Fruit fly (Drosophila melanogaster) whole organism, prepupa: Measurements from ENCODE around the gene CG12998.

Experiments used
- Blimp-1 ChIP-seq: fragments of 200-800 bp; sonication (Bioruptor generic); optimal IDR thresholded peaks from 3 replicates; lab custom pipeline; 2017; ENCODE audit warnings: missing biosample characterization, missing genetic modification characterization, mild to moderate bottlenecking, moderate library complexity, missing genetic modification reagents
- CG10669 ChIP-seq: fragments of 200-800 bp; sonication (Bioruptor generic); optimal IDR thresholded peaks from 3 replicates; lab custom pipeline; 2018; ENCODE audit warnings: missing biosample characterization, mild to moderate bottlenecking, missing genetic modification characterization, moderate library complexity
- CG11294 ChIP-seq: fragments of 200-800 bp; sonication (Bioruptor generic); IDR thresholded peaks from 2 replicates; pipeline ENCODE4 v1.3.6; 2022; ENCODE audit warnings: missing biosample characterization, missing genetic modification characterization
- CG11762 ChIP-seq: fragments of 200-800 bp; sonication (Bioruptor generic); optimal IDR thresholded peaks from 3 replicates; lab custom pipeline; 2016; ENCODE audit warnings: missing biosample characterization, missing genetic modification characterization; ENCODE audit not compliant: insufficient read depth
- CG31627 ChIP-seq: fragments of 200-800 bp; sonication (Bioruptor generic); optimal IDR thresholded peaks from 3 replicates; lab custom pipeline; 2016; ENCODE audit warnings: missing biosample characterization, missing genetic modification characterization
- CG4318 ChIP-seq: fragments of 200-800 bp; sonication (Bioruptor generic); optimal IDR thresholded peaks from 3 replicates; lab custom pipeline; 2017; ENCODE audit warnings: missing biosample characterization, mild to moderate bottlenecking, missing genetic modification characterization
- CG6792 ChIP-seq: fragments of 200-800 bp; sonication (Bioruptor generic); optimal IDR thresholded peaks from 3 replicates; lab custom pipeline; 2016; ENCODE audit warnings: missing biosample characterization, missing genetic modification characterization
- CG6854 ChIP-seq: fragments of 200-800 bp; sonication (Bioruptor generic); optimal IDR thresholded peaks from 2 replicates; lab custom pipeline; 2017; ENCODE audit warnings: missing biosample characterization, mild to moderate bottlenecking, missing genetic modification characterization
- CG8119 ChIP-seq: fragments of 200-800 bp; sonication (Bioruptor generic); IDR thresholded peaks from 3 replicates; pipeline ENCODE4 v1.3.6; 2022; ENCODE audit warnings: missing biosample characterization, missing genetic modification characterization
- CG8319 ChIP-seq: fragments of 200-800 bp; sonication (Bioruptor generic); optimal IDR thresholded peaks from 3 replicates; lab custom pipeline; 2016; ENCODE audit warnings: missing biosample characterization, missing genetic modification characterization
- CG8632 ChIP-seq: fragments of 200-800 bp; sonication (Bioruptor generic); optimal IDR thresholded peaks from 3 replicates; lab custom pipeline; 2016; ENCODE audit warnings: missing biosample characterization, missing genetic modification characterization
- CG9139 ChIP-seq: fragments of 200-800 bp; sonication (Bioruptor generic); optimal IDR thresholded peaks from 3 replicates; lab custom pipeline; 2017; ENCODE audit warnings: missing biosample characterization, mild to moderate bottlenecking, missing genetic modification characterization
- Eip75B ChIP-seq: fragments of 200-800 bp; sonication (Bioruptor generic); optimal IDR thresholded peaks from 3 replicates; lab custom pipeline; 2016; ENCODE audit warnings: missing biosample characterization, missing genetic modification characterization
- Eip93F ChIP-seq: fragments of 200-800 bp; sonication (Bioruptor generic); optimal IDR thresholded peaks from 2 replicates; lab custom pipeline; 2016; ENCODE audit warnings: missing biosample characterization, mild to moderate bottlenecking, missing genetic modification characterization
- Ets96B ChIP-seq: fragments of 200-800 bp; optimal IDR thresholded peaks from 2 replicates; lab custom pipeline; 2019; ENCODE audit warnings: missing biosample characterization, mild to moderate bottlenecking, missing genetic modification characterization, moderate library complexity
- Hr38 ChIP-seq: sonication (Bioruptor generic); optimal IDR thresholded peaks from 2 replicates; lab custom pipeline; 2016; ENCODE audit warnings: missing biosample characterization, missing genetic modification characterization
- Hr39 ChIP-seq: fragments of 200-800 bp; sonication (Bioruptor generic); optimal IDR thresholded peaks from 2 replicates; lab custom pipeline; 2016; ENCODE audit warnings: missing biosample characterization, missing genetic modification characterization
- Hr4 ChIP-seq: fragments of 200-800 bp; sonication (Bioruptor generic); optimal IDR thresholded peaks from 3 replicates; lab custom pipeline; 2016; ENCODE audit warnings: missing biosample characterization, missing genetic modification characterization
- Met ChIP-seq: fragments of 200-800 bp; sonication (Bioruptor generic); optimal IDR thresholded peaks from 3 replicates; lab custom pipeline; 2016; ENCODE audit warnings: missing biosample characterization, missing genetic modification characterization
- OdsH ChIP-seq: fragments of 200-800 bp; sonication (Bioruptor generic); optimal IDR thresholded peaks from 3 replicates; lab custom pipeline; 2016; ENCODE audit warnings: missing biosample characterization, missing genetic modification characterization
- Sox102F ChIP-seq: fragments of 200-800 bp; sonication (Bioruptor generic); optimal IDR thresholded peaks from 2 replicates; lab custom pipeline; 2016; ENCODE audit warnings: missing biosample characterization, mild to moderate bottlenecking, missing genetic modification characterization
- Sox14 ChIP-seq: fragments of 200-800 bp; sonication (Bioruptor generic); optimal IDR thresholded peaks from 3 replicates; lab custom pipeline; 2016; ENCODE audit warnings: missing biosample characterization, missing genetic modification characterization
- cyc ChIP-seq: fragments of 200-800 bp; sonication (Bioruptor generic); optimal IDR thresholded peaks from 3 replicates; lab custom pipeline; 2016; ENCODE audit warnings: missing biosample characterization, missing genetic modification characterization
- dac ChIP-seq: fragments of 200-800 bp; sonication (Bioruptor generic); optimal IDR thresholded peaks from 2 replicates; lab custom pipeline; 2017; ENCODE audit warnings: missing biosample characterization, mild to moderate bottlenecking, missing genetic modification characterization
- dsx ChIP-seq: fragments of 200-800 bp; optimal IDR thresholded peaks from 3 replicates; lab custom pipeline; 2019; ENCODE audit warnings: missing biosample characterization, mild to moderate bottlenecking, missing genetic modification characterization, moderate library complexity; ENCODE audit not compliant: poor library complexity, severe bottlenecking
- fkh ChIP-seq: fragments of 200-800 bp; sonication (Bioruptor generic); optimal IDR thresholded peaks from 3 replicates; lab custom pipeline; 2017; ENCODE audit warnings: missing biosample characterization, mild to moderate bottlenecking, missing genetic modification characterization, moderate library complexity
- pdm3 ChIP-seq: fragments of 200-800 bp; sonication (Bioruptor generic); optimal IDR thresholded peaks from 3 replicates; lab custom pipeline; 2016; ENCODE audit warnings: missing biosample characterization, missing genetic modification characterization
- spab ChIP-seq: fragments of 200-800 bp; sonication (Bioruptor generic); optimal IDR thresholded peaks from 2 replicates; lab custom pipeline; 2017; ENCODE audit warnings: missing biosample characterization, mild to moderate bottlenecking, missing genetic modification characterization, missing genetic modification reagents
- ss ChIP-seq, 2 experiments: fragments of 200-800 bp; sonication (Bioruptor generic); optimal IDR thresholded peaks; 2 replicates in 1 of 2; 3 replicates in 1 of 2; lab custom pipeline; 2017 to 2018; ENCODE audit warnings: mild to moderate bottlenecking in 2 of 2, missing biosample characterization in 2 of 2, missing genetic modification characterization in 2 of 2, moderate library complexity in 1 of 2
- svp ChIP-seq: fragments of 200-800 bp; sonication (Bioruptor generic); peaks from one replicate; lab custom pipeline; 2016; ENCODE audit warnings: missing biosample characterization, missing genetic modification characterization
- topi ChIP-seq: fragments of 200-800 bp; sonication (Bioruptor generic); optimal IDR thresholded peaks from 3 replicates; lab custom pipeline; 2016; ENCODE audit warnings: missing biosample characterization, missing genetic modification characterization
- vri ChIP-seq: fragments of 200-800 bp; sonication (Bioruptor generic); optimal IDR thresholded peaks from 3 replicates; lab custom pipeline; 2016; ENCODE audit warnings: missing biosample characterization, mild to moderate bottlenecking, missing genetic modification characterization

The CG12998 gene

DNA sequence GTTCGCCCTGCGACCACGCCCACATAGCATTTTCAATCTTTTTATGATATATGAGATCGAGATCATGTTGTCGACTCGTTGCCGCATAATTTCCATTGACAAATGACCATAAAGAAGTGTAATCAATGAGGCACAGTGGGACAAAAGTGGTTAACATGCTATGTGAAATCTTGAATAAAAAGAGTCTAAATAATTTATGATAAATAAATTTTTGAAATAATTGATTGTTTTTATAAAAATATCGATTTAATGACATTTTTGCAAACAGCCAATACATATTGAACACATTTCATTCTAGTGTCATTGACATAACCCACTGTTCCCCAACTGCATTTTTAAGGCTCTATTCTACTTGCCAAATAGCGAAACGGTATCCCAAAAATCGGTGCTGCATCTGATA is 31.0 kb upstream of the CG12998 start (continued):
- no peak for TF ChIP-seq Blimp-1 (GFP tag; lab: Kevin White, UChicago)
- TF ChIP-seq Ets96B (tag; lab: Kevin White, UChicago): no peak
- no peak for TF ChIP-seq ss (GFP tag; optimal IDR thresholded peaks at IDR 0.05; lab: Kevin White, UChicago)
- peak; percentile 62 for TF ChIP-seq OdsH (GFP tag; lab: Kevin White, UChicago)
- peak; percentile 20 for TF ChIP-seq Sox102F (GFP tag; lab: Kevin White, UChicago)
- no peak for TF ChIP-seq CG11294
- TF ChIP-seq Hr39: no peak
- TF ChIP-seq spab (GFP tag; lab: Kevin White, UChicago): no peak
- no peak for TF ChIP-seq vri (GFP tag; lab: Kevin White, UChicago)
- TF ChIP-seq CG11762 (GFP tag; lab: Kevin White, UChicago): peak; percentile 31

DNA sequence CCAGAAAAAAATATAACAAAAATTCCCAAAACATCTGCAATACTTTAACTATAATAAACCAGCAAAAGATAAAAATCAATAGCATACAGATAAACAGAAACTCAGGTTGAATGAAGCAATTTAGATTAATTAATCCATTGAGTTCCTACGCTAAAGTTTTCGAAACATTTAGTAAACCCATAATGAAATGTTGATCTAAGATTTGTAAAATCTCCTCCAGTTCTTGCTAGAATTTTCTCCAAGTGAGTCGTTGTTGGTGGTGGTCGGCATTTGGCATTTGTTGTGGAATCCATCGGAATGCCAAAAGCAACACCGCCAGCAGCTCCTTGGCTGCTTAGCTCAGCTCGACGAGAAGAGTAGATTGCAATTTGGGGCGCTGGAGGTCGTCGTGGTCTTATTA is 30.3 kb upstream of the CG12998 start:
- TF ChIP-seq svp (GFP tag; lab: Kevin White, UChicago): peak; percentile 63
- no peak for TF ChIP-seq Met (GFP tag; lab: Kevin White, UChicago)
- TF ChIP-seq, all 60 proteins: peak for 1

DNA sequence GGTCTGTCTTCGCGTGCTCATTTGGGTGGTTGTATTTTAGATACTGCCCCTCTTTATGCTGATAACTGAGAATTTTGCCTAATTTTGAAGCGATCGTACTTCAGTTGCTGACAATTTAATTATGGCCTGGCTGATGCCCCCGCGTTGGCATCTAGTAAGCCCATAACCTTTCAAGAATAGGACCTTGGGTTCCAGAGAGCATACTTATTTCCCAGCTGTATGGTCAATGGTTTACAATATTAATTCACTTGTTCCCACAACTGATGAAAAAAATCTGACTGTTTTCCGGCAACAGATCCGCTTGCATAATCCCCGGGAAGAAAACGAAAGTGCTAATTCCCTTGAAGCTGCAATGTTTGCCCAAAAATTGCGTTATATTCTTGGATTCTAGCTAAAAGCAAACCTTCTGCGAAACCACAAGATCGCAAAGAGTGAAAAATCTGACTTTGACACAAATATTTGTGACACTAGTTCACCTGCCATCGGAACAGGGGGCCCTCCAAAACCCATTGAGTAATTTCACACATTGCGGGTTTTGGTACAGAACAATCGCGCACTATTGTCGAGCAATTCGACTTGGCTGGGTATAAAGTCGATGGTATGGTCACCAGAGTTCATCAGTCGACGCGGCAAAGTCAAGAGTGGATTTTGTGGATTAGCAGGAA is 15.8 kb upstream of the CG12998 start, which contains the start of the genes TTLL1A and CG5070:
TSS of gene TTLL1A (minus strand) at position 101 of the 665 bp plus-strand sequence.
TSS of gene CG5070 (plus strand) at position 615 of the 665 bp plus-strand sequence.
- TF ChIP-seq CG11294 (no peak), cyc (GFP tag; lab: Kevin White, UChicago) (no peak), CG8119 (GFP tag; lab: Robert Waterston, UW) (no peak), Hr39 (no peak), Hr38 (GFP tag; lab: Kevin White, UChicago) (no peak), Met (GFP tag; lab: Kevin White, UChicago) (no peak), Sox102F (GFP tag; lab: Kevin White, UChicago) (no peak), dac (GFP tag; lab: Kevin White, UChicago) (no peak), Sox14 (GFP tag; lab: Kevin White, UChicago) (no peak), fkh (no peak)

DNA sequence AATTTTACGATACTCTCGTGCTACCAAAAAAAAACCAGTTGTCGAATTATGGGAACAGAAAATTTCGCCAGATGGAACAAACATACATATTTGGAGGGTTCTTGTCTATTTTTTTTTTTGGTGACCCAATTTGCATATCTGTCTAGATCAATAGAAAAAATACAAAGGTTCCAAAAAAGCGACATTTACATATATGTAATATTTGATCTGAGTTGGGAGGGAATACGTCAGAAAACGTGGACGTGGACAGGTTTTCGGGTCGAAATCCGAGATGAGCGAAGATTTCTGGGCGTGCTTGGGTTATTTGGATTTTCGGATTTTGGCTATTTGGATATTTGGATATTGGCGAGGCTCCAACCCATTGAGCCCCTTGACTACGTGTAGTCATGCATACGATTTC is 13.4 kb upstream of the CG12998 start:
- no peak for TF ChIP-seq Hr38 (GFP tag; lab: Kevin White, UChicago)
- no peak for TF ChIP-seq pdm3
- TF ChIP-seq CG4318 (GFP tag; lab: Kevin White, UChicago): no peak

DNA sequence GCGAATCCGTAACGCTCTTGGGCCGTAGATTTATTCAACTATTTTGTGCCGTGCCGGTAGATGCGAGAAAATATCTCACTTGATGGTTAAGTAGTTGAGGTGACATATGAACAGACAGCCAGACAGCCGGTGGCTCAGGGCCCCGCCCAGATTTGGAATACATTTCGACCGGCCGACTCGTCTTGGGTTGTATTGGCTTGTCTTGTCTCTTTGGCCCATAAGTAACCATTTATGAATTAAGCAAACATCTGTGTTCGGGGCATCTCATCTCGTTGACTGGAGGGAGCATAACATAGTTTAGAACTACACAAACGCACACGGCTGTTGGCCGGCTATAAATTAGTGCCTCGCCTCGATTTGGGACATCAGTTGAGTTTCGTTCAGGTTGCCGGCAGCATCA is 12.4 kb upstream of the CG12998 start, which contains the start of gene CG32564:
TSS of gene CG32564 (plus strand) at position 362 of the 400 bp plus-strand sequence.
- TF ChIP-seq fkh (peak; percentile 52), Hr4 (GFP tag; lab: Kevin White, UChicago) (no peak)

DNA sequence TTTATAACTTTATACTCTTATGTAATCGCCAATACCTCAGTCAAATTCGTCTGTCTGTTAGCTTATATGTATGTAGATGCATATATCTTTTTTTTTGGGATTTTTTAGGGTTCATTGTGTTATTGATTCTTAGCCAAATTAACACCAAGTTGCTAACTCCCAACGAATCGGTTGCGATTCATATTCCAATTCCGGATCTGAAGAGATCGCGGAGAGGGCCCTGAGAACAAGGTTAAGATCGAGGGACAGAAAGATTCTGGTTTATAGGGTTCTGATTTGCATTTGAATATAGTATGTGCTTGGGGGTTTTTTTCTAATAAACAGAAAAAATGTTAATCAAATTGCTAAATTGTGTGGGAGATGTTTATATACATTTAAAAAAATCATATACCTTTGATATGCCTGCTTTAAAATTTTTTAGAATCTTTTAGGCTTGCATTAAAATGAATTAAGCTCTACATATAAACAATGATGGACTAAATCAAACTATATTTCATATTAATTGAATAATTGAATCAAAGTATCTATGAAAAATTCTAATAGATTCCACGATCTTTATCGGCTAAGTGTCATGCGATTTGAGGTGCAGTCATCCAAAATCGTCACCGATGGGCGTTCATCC is 10.5 kb upstream of the CG12998 start, which contains the start of gene CG32563:
TSS of gene CG32563 (plus strand) at position 572 of the 622 bp plus-strand sequence.
- TF ChIP-seq CG6792: no peak
- no peak for TF ChIP-seq fkh
- TF ChIP-seq dsx (GFP tag; lab: Kevin White, UChicago): no peak
- no peak for TF ChIP-seq Sox102F (GFP tag; lab: Kevin White, UChicago)
- no peak for TF ChIP-seq CG31627 (GFP tag; lab: Kevin White, UChicago)
- no peak for TF ChIP-seq CG8119 (GFP tag; lab: Robert Waterston, UW)
- no peak for TF ChIP-seq CG10669 (GFP tag; lab: Kevin White, UChicago)
- TF ChIP-seq CG9139 (GFP tag; lab: Kevin White, UChicago): no peak
- TF ChIP-seq Eip75B (GFP tag; lab: Kevin White, UChicago): no peak
- TF ChIP-seq ss (GFP tag; optimal IDR thresholded peaks at IDR 0.05; lab: Kevin White, UChicago): no peak
- no peak for TF ChIP-seq CG6854 (GFP tag; lab: Kevin White, UChicago)
- TF ChIP-seq Eip93F (GFP tag; lab: Kevin White, UChicago): no peak
- TF ChIP-seq spab (GFP tag; lab: Kevin White, UChicago): no peak
- TF ChIP-seq CG8319 (GFP tag; lab: Kevin White, UChicago): no peak
- no peak for TF ChIP-seq topi (GFP tag; lab: Kevin White, UChicago)
- no peak for TF ChIP-seq Hr38 (GFP tag; lab: Kevin White, UChicago)
- no peak for TF ChIP-seq CG8632
- no peak for TF ChIP-seq CG11762 (GFP tag; lab: Kevin White, UChicago)
